Fruit fly (Drosophila melanogaster) whole organism: Measurements from ENCODE around the gene Polr1B.

ENCODE experiments used
- CG8478 ChIP-seq: fragments of >200 bp; optimal IDR thresholded peaks from 2 replicates; lab custom pipeline; 2018; ENCODE audit warnings: inconsistent platforms
- Dll ChIP-seq: fragments of >200 bp; optimal IDR thresholded peaks from 2 replicates; lab custom pipeline; 2017
- EcR ChIP-seq, 2 experiments: fragments of >200 bp; optimal IDR thresholded peaks; 2 replicates each; lab custom pipeline; 2017; ENCODE audit warnings: missing biosample characterization in 2 of 2, missing genetic modification characterization in 2 of 2, missing genetic modification reagents in 2 of 2
- pan ChIP-seq: fragments of >200 bp; optimal IDR thresholded peaks from 2 replicates; lab custom pipeline; 2017
- psq ChIP-seq: fragments of >200 bp; optimal IDR thresholded peaks from 2 replicates; lab custom pipeline; 2017
- usp ChIP-seq: fragments of >200 bp; optimal IDR thresholded peaks from 2 replicates; lab custom pipeline; 2017; ENCODE audit warnings: missing biosample characterization, missing genetic modification characterization, mixed read lengths

The Polr1B gene

dm6 chr2L:425491-425890 lies 21.4 kb downstream of the Polr1B start:
- TF ChIP-seq Dll (lab: Kevin White, UChicago) (no peak), pan (no peak), EcR (GFP tag; optimal IDR thresholded peaks at IDR 0.05; lab: Kevin White, UChicago) (no peak), CG8478 (lab: Kevin White, UChicago) (no peak), psq (lab: Kevin White, UChicago) (no peak), usp (GFP tag; lab: Kevin White, UChicago) (no peak)

DNA sequence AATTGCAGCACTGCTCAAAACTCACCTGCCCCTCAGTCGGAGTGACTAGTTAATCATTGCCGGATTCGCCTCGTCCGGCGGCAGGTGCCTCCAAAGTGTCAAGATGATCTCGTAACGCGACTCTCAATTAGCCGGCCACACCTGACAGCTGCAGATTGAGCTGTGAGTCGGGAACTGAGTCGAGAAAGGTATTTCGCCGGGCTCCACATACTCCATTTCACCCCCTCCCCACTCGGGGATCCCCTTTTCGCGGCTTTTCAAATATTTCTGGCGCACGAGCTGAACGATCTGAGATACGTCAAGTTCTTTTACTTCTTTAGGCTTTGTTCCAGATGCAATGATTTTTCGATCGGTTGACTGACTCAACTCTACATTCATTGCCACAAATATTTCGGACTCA lies 22.4 kb downstream of the Polr1B start:
- TF ChIP-seq EcR (GFP tag; optimal IDR thresholded peaks at IDR 0.05; lab: Kevin White, UChicago) (no peak), Dll (lab: Kevin White, UChicago) (no peak), psq (lab: Kevin White, UChicago) (no peak), usp (GFP tag; lab: Kevin White, UChicago) (no peak), CG8478 (lab: Kevin White, UChicago) (no peak), pan (no peak)

DNA sequence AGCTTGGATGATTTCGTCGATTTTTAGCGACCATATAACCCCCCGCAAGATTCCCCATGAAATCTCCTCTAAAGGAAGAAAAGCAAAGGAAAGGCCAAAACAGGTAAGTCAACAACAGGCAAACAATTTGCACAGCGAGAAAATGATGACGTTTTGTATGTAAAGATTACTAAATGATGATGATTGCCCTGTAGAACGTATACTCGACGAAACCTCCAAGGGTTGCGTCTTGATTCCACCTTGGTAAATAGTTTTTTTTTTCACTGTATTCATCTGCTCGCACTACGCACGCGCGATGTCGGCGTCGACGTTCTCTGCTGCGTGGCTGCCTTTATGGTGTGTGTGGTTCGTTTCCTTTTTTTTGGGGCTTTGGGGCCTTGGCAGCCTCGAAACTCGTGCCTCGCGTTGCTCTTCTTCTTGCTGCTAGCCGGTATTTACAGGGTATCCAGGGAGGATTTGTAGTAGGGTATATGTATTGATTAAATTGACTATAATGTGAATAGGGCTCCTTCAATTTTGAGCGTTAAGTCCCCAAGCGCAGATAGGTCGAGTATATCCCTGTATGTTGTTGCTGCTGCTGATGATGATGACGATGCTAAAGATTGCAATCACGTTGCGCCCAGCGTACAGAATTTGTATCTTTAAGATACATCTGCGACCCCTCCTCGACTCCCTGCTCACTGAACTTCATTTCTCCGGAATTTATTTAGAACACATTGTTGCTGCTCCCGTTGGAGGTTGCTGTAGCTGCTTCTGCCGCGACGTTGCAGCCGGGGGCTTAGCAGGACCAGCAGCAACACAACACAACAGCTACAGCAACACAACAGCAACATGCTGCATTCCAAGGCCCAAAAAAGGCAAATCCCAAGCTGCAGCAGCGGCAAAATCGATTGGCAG lies 23.5 kb downstream of the Polr1B start:
- no peak for TF ChIP-seq usp (GFP tag; lab: Kevin White, UChicago)
- TF ChIP-seq CG8478 (lab: Kevin White, UChicago): no peak
- TF ChIP-seq Dll (lab: Kevin White, UChicago): no peak
- no peak for TF ChIP-seq psq (lab: Kevin White, UChicago)
- no peak for TF ChIP-seq EcR (GFP tag; optimal IDR thresholded peaks at IDR 0.05; lab: Kevin White, UChicago)
- TF ChIP-seq pan: peak; percentile 40

DNA sequence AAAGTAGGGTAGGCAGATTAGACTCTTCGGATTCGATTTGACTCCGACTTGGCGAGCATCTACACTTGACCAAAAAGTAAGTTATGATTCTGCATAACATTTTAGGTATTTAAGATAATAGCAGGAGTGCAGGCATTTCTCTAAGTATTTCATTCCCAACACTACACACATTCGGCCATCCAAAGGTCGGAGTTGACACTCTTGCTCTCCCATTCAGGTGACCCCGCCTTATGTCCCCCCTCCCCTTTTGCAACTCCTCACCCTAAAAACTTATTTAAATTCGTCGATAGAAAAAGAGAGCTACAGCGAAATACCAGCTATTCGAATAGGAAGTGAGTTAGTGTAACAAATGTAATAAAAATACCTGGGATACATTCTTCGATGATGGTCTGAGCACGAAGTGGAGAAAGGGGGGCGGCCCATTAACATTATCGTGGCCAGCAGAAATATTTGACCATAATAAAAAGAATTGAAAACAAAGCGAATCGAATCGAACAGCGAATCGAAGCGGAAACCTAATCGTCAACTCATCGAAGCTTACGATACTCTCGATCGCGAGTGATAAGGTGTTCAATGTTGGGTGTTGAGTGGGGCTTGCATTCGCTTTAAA lies 24.4 kb downstream of the Polr1B start:
- TF ChIP-seq Dll (lab: Kevin White, UChicago) (no peak), psq (lab: Kevin White, UChicago) (no peak)

DNA sequence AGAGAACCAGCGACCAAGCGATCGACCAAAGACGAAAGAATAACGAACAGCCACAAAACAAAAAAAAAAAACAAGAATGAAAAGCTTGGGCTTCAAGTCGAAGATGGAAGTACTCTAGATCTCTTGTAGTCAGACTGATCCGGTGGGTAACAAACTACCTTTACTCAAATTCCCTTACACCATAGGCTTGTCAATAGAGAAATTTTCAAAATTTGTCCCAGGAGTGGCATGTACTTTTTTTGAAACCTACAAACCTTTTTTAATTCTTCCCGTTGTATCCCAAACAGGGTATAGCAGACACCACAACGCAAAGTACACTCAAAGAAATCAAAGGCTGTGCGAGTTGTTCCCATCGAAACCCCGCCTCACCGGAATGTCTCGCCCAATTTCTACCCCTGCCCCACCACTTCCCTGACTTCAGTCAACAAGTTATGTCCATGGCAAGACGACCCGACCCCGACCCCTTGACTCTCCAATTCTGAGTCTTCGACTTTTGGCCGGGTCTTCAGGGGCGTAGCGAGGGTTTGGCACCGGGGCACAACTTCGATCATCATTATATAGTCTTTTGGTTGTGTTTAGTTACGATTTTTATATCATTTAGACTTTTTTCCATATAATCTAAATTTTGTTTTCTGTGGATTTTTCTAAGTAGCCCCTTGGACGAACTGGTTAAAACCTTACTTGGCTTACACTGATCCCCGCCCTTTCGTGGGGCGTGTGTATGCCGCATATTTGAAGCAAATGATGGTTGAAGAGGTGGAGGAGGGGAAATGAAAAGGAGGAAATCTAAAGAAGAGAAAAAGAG lies 25.8 kb downstream of the Polr1B start:
- TF ChIP-seq CG8478 (lab: Kevin White, UChicago) (no peak), pan (peak; percentile 68)

- TF ChIP-seq usp (GFP tag; lab: Kevin White, UChicago) (no peak), psq (lab: Kevin White, UChicago) (no peak), EcR (GFP tag; optimal IDR thresholded peaks at IDR 0.05; lab: Kevin White, UChicago) (no peak), CG8478 (lab: Kevin White, UChicago) (no peak), Dll (lab: Kevin White, UChicago) (no peak), pan (no peak)
These were observed 26.9 kb downstream of the Polr1B start, which contains the start of gene ex for dm6 chr2L:430820-431628. TSS of gene ex (plus strand) at chr2L:431227.

DNA sequence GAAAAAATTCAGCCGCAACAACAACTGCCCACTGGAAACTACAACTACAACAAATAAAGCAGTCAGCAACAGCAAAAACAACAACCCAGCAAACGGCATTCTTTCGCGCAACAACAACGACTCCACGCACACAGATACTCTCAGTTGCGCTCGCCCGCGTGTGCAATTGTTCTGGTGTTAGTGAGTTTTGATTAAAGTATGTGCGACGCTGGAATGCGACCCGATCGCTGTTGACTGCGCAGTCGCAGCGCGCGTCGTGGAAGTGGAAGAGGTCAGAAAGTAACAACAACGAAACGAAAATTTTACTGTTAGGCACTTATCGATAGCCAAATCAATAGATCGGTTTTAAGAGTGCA lies 27.5 kb downstream of the Polr1B start:
- TF ChIP-seq usp (GFP tag; lab: Kevin White, UChicago): no peak
- TF ChIP-seq CG8478 (lab: Kevin White, UChicago): no peak
- no peak for TF ChIP-seq pan
- no peak for TF ChIP-seq EcR (GFP tag; optimal IDR thresholded peaks at IDR 0.05; lab: Kevin White, UChicago)
- TF ChIP-seq Dll (lab: Kevin White, UChicago): no peak
- TF ChIP-seq psq (lab: Kevin White, UChicago): no peak

DNA sequence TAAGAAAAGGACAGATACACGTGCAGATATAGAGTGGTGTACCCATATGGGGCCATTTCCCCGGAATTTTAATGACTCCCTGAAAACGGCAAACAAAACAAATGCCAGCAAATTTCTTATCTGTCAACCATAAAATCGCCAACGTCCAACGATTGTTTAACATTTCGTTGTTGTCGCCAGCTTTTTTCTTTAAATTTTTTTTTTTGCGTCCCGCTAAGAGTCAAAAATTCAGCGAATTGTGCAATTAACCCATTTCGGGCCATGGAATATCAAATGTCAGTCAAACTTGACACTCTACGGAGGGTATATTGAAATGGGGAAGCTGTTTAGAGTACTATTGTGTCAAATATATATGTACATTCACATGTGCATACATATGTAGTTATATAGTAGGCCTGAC lies 28.0 kb downstream of the Polr1B start:
- TF ChIP-seq usp (GFP tag; lab: Kevin White, UChicago): no peak
- no peak for TF ChIP-seq CG8478 (lab: Kevin White, UChicago)
- no peak for TF ChIP-seq psq (lab: Kevin White, UChicago)
- TF ChIP-seq Dll (lab: Kevin White, UChicago): no peak
- TF ChIP-seq EcR (GFP tag; optimal IDR thresholded peaks at IDR 0.05; lab: Kevin White, UChicago): no peak
- TF ChIP-seq pan: no peak

- TF ChIP-seq EcR (GFP tag; optimal IDR thresholded peaks at IDR 0.05; lab: Kevin White, UChicago) (no peak), Dll (lab: Kevin White, UChicago) (no peak), usp (GFP tag; lab: Kevin White, UChicago) (no peak), CG8478 (lab: Kevin White, UChicago) (no peak)
These were observed 30.4 kb downstream of the Polr1B start for dm6 chr2L:434439-434838.

dm6 chr2L:435311-435806 lies 31.3 kb downstream of the Polr1B start:
- TF ChIP-seq pan (no peak), EcR (GFP tag; optimal IDR thresholded peaks at IDR 0.05; lab: Kevin White, UChicago) (no peak), CG8478 (lab: Kevin White, UChicago) (no peak), Dll (lab: Kevin White, UChicago) (no peak), psq (lab: Kevin White, UChicago) (no peak), usp (GFP tag; lab: Kevin White, UChicago) (no peak)

DNA sequence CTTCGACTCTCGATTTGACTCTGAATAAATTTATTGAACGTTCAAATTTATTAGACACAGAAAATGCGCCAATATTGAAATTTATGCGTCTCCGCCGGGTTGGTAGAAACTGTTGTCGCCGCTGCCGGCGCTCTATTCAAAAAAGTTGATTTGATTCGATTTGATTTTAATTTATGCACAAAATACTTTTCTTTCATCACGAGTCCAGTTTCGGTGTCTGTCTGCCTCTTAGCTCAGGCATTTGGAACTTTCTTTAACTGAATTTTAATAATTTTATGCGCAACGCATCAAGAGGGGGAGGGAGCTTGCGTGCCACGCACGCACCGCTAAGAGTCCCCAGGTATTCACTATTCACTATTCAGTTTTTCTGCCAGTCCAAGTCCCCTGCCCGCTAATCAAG lies 33.4 kb downstream of the Polr1B start:
- TF ChIP-seq psq (lab: Kevin White, UChicago): no peak
- TF ChIP-seq usp (GFP tag; lab: Kevin White, UChicago): no peak
- no peak for TF ChIP-seq EcR (GFP tag; optimal IDR thresholded peaks at IDR 0.05; lab: Kevin White, UChicago)
- no peak for TF ChIP-seq Dll (lab: Kevin White, UChicago)
- no peak for TF ChIP-seq pan
- no peak for TF ChIP-seq CG8478 (lab: Kevin White, UChicago)
